Worm (Caenorhabditis elegans) whole organism, young adult: ENCODE data around the gene F53E4.1.

ENCODE experiments used
- let-607 ChIP-seq, 2 experiments: fragments of 200-800 bp in 1 of 2; sonication (Bioruptor generic) in 1 of 2; sonication (generic microtip) in 1 of 2; optimal IDR thresholded peaks; 2 replicates each; lab custom pipeline; 2016 to 2018; ENCODE audit warnings: mild to moderate bottlenecking in 2 of 2, missing compliant biosample characterization in 2 of 2, missing genetic modification characterization in 2 of 2, moderate library complexity in 2 of 2, missing genotype in 1 of 2
- lsy-27 ChIP-seq: sonication (generic microtip); optimal IDR thresholded peaks from 2 replicates; lab custom pipeline; 2017; ENCODE audit warnings: missing genetic modification characterization, mild to moderate bottlenecking, missing compliant biosample characterization, antibody characterized with exemption, missing genotype, borderline replicate concordance; ENCODE audit not compliant: insufficient read depth
- nfya-1 ChIP-seq: sonication (generic microtip); optimal IDR thresholded peaks from 2 replicates; lab custom pipeline; 2017; ENCODE audit warnings: antibody characterized with exemption, missing compliant biosample characterization, missing genetic modification characterization, borderline replicate concordance; ENCODE audit not compliant: insufficient read depth

- TF ChIP-seq lsy-27 (tag; lab: Kevin White, UChicago) (no peak), let-607 (tag; optimal IDR thresholded peaks at IDR 0.05; lab: Kevin White, UChicago) (no peak), nfya-1 (tag; lab: Kevin White, UChicago) (no peak)
These were observed 7.1 kb downstream of the F53E4.1 start for ce11 chrV:15661003-15661402.
